Worm (Caenorhabditis elegans): Measurements from ENCODE around the gene clec-140.

clec-140 gene

ce11 chrII:4693129-4693528 is 20.3 kb downstream of the clec-140 start, which contains the start of gene F10G7.5:
TSS of gene F10G7.5 (plus strand) at chrII:4693414.
- TF ChIP-seq egl-5 (tag; optimal IDR thresholded peaks at IDR 0.05) (no peak), ceh-82 (tag; optimal IDR thresholded peaks at IDR 0.05) (no peak), nfya-1 (tag; optimal IDR thresholded peaks at IDR 0.05; ENCODE audit: insufficient read depth) (peak; percentile 31), ceh-16 (tag; optimal IDR thresholded peaks at IDR 0.05) (no peak), R02D3.7 (tag; optimal IDR thresholded peaks at IDR 0.05) (no peak), unc-39 (tag; optimal IDR thresholded peaks at IDR 0.05) (no peak), elt-2 (tag; optimal IDR thresholded peaks at IDR 0.05) (peak; percentile 58), zag-1 (tag; optimal IDR thresholded peaks at IDR 0.05) (no peak)

- TF ChIP-seq nhr-43 (tag; optimal IDR thresholded peaks at IDR 0.05; ENCODE audit: poor library complexity, severe bottlenecking): peak; percentile 12
- no peak for TF ChIP-seq ceh-9 (tag; optimal IDR thresholded peaks at IDR 0.05)
Observed at ce11 chrII:4696055-4696454, 23.2 kb downstream of the clec-140 start.

DNA sequence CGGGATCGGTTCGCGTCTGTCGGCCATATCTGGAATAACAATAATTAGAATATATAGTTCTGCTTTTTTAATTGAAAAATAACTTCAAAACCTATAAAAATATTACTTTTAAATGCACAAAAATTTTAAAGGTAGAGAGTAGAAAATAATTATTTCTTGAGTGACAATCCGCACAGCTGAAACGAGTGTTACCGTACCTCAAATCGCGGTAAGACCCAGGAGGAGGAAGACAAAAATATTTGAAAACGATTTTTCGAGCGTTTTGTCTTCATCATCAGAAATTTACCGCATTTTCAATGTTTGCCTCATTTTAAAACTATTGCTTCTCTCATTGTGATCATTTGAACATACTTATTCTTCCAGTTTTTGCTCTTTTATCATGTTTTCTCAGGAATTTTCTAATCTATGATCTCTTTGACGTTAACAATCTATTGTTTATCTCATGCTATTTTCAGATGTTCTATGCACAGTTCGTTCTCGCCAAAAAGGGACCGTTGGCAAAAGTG is 25.5 kb downstream of the clec-140 start, which contains the start of the genes rpn-5 and scc-1:
rpn-5 (minus strand) TSS at position 162 of the 506 bp plus-strand sequence.
scc-1 (plus strand) TSS at position 456 of the 506 bp plus-strand sequence.
- TF ChIP-seq ceh-82 (tag; optimal IDR thresholded peaks at IDR 0.05): no peak
- peak; percentile 11 for TF ChIP-seq ceh-28 (tag; optimal IDR thresholded peaks at IDR 0.05)
- TF ChIP-seq fkh-10 (GFP tag; optimal IDR thresholded peaks at IDR 0.05): peak; percentile 2
- peak; percentile 24 for TF ChIP-seq egl-5 (tag; optimal IDR thresholded peaks at IDR 0.05)
- peak; percentile 49 for TF ChIP-seq snpc-4 (tag; optimal IDR thresholded peaks at IDR 0.05)
- TF ChIP-seq lsy-12 (tag; optimal IDR thresholded peaks at IDR 0.05): peak; percentile 69
- peak; percentile 68 for TF ChIP-seq lin-39 (tag; optimal IDR thresholded peaks at IDR 0.05)
- TF ChIP-seq lin-15B (tag; optimal IDR thresholded peaks at IDR 0.05): peak; percentile 87
- TF ChIP-seq nhr-25 (tag; optimal IDR thresholded peaks at IDR 0.05): peak; percentile 78
- peak; percentile 99 for TF ChIP-seq skn-1 (tag; optimal IDR thresholded peaks at IDR 0.05)
- TF ChIP-seq nhr-43 (tag; optimal IDR thresholded peaks at IDR 0.05; ENCODE audit: poor library complexity, severe bottlenecking): peak; percentile 72
- TF ChIP-seq elt-3 (tag; optimal IDR thresholded peaks at IDR 0.05): no peak
- TF ChIP-seq pha-4 (tag; optimal IDR thresholded peaks at IDR 0.05): peak; percentile 87
- TF ChIP-seq ceh-9 (tag; optimal IDR thresholded peaks at IDR 0.05): no peak
- peak; percentile 41 for TF ChIP-seq elt-2 (tag; optimal IDR thresholded peaks at IDR 0.05)
- no peak for TF ChIP-seq ama-1 (optimal IDR thresholded peaks at IDR 0.05)
- TF ChIP-seq R02D3.7 (tag; optimal IDR thresholded peaks at IDR 0.05): peak; percentile 43
- TF ChIP-seq jun-1 (tag; optimal IDR thresholded peaks at IDR 0.05): no peak
- no peak for TF ChIP-seq mml-1 (tag; optimal IDR thresholded peaks at IDR 0.05)
- peak; percentile 87 for TF ChIP-seq nhr-23 (tag; optimal IDR thresholded peaks at IDR 0.05)
- peak; percentile 22 for TF ChIP-seq pqm-1 (tag; optimal IDR thresholded peaks at IDR 0.05)
- peak; percentile 96 for TF ChIP-seq nfya-1 (tag; optimal IDR thresholded peaks at IDR 0.05; ENCODE audit: insufficient read depth)

DNA sequence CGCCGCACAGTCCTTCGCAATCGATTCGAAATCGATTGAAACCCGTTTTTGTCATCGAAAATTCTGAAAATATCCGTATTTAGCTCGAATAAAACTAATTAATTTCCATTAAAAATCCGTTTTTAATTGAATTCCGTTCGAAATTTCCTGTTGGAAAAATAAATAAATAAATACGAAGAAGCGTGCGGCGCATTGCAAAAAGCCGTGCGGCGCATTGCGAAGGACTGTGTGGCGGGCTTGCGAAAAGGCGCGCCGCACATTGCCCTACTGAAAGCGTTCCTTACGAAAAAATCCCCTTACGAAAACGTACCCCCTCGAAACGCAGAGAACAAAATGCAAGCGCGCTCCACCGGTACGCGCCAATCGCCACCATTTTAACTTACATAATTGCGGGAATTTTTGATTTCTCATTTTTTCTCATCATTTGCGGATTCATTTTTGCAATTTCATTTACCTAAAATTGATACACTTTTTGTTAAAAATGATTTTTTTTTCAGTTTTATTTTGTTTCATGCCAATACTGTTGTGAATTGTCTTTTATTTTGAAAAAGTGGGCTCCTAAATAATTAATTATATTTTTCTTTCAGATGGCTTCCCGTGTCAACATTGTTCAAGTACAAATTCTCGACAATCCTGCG is 28.7 kb downstream of the clec-140 start, which contains the start of gene unc-85:
unc-85 (plus strand) TSS at position 588 of the 638 bp plus-strand sequence.
- TF ChIP-seq ceh-28 (tag; optimal IDR thresholded peaks at IDR 0.05): peak; percentile 63
- TF ChIP-seq nhr-25 (tag; optimal IDR thresholded peaks at IDR 0.05): peak; percentile 45
- TF ChIP-seq R02D3.7 (tag; optimal IDR thresholded peaks at IDR 0.05): peak; percentile 62
- TF ChIP-seq pha-4 (tag; optimal IDR thresholded peaks at IDR 0.05): peak; percentile 51
- TF ChIP-seq lin-15B (tag; optimal IDR thresholded peaks at IDR 0.05): peak; percentile 80
- TF ChIP-seq lsy-12 (tag; optimal IDR thresholded peaks at IDR 0.05): peak; percentile 94
- TF ChIP-seq nhr-43 (tag; optimal IDR thresholded peaks at IDR 0.05; ENCODE audit: poor library complexity, severe bottlenecking): peak; percentile 46
- peak; percentile 67 for TF ChIP-seq elt-2 (tag; optimal IDR thresholded peaks at IDR 0.05)
- TF ChIP-seq snpc-4 (tag; optimal IDR thresholded peaks at IDR 0.05): peak; percentile 33
- TF ChIP-seq lin-39 (tag; optimal IDR thresholded peaks at IDR 0.05): peak; percentile 24
- TF ChIP-seq hmg-11 (tag; optimal IDR thresholded peaks at IDR 0.05): peak; percentile 48
- peak; percentile 78 for TF ChIP-seq nfya-1 (tag; optimal IDR thresholded peaks at IDR 0.05; ENCODE audit: insufficient read depth)
- TF ChIP-seq nhr-23 (tag; optimal IDR thresholded peaks at IDR 0.05): peak; percentile 21
- TF ChIP-seq tbx-2 (tag; optimal IDR thresholded peaks at IDR 0.05): peak; percentile 32

DNA sequence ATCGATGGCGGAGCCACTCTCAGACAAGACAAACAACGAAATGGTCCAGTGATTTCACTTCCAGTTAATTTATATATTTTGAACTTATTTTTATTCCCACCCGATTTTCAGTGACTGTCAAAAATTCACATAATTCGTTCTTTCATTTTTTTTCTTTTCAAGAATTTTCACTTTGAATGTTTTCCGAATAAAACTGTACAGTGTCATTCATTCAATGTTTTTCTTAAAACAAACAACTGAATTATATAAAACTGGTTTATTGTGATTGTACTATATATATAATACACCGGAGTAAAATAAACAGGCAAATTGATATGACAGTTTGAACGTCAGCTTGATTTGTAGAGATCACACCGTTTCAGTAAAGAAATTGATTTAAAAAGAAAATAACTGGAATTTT is 30.2 kb downstream of the clec-140 start:
- TF ChIP-seq ceh-9 (tag; optimal IDR thresholded peaks at IDR 0.05) (no peak), aly-2 (tag; optimal IDR thresholded peaks at IDR 0.05) (no peak), ceh-16 (tag; optimal IDR thresholded peaks at IDR 0.05) (no peak), lin-15B (tag; optimal IDR thresholded peaks at IDR 0.05) (no peak), egl-27 (tag; optimal IDR thresholded peaks at IDR 0.05) (no peak), mdl-1 (tag; optimal IDR thresholded peaks at IDR 0.05) (no peak), pqm-1 (tag; optimal IDR thresholded peaks at IDR 0.05) (no peak), ceh-82 (tag; optimal IDR thresholded peaks at IDR 0.05) (no peak), elt-1 (tag; optimal IDR thresholded peaks at IDR 0.05) (no peak), nhr-67 (tag; optimal IDR thresholded peaks at IDR 0.05) (no peak), unc-62 (GFP tag; optimal IDR thresholded peaks at IDR 0.05) (no peak), elt-3 (tag; optimal IDR thresholded peaks at IDR 0.05) (no peak), unc-39 (tag; optimal IDR thresholded peaks at IDR 0.05) (no peak), snpc-4 (tag; optimal IDR thresholded peaks at IDR 0.05) (no peak), fkh-10 (GFP tag; optimal IDR thresholded peaks at IDR 0.05) (no peak), skn-1 (tag; optimal IDR thresholded peaks at IDR 0.05) (no peak), fos-1 (tag; optimal IDR thresholded peaks at IDR 0.05) (no peak), hmg-11 (tag; optimal IDR thresholded peaks at IDR 0.05) (no peak), elt-2 (tag; optimal IDR thresholded peaks at IDR 0.05) (no peak), eor-1 (tag; optimal IDR thresholded peaks at IDR 0.05) (no peak)
